Worm (Caenorhabditis elegans) whole organism, early embryonic: ENCODE measurements around the gene mig-13.
A peak's percentile ranks its signal among the peaks of the same experiment; 100 is the strongest.

Experiments used
- aly-1 ChIP-seq: sonication (generic microtip); optimal IDR thresholded peaks from 2 replicates; lab custom pipeline; 2016; ENCODE audit warnings: missing genetic modification characterization, missing compliant biosample characterization
- hnd-1 ChIP-seq: sonication (generic microtip); optimal IDR thresholded peaks from 2 replicates; lab custom pipeline; 2016; ENCODE audit warnings: missing genetic modification characterization, missing compliant biosample characterization

The mig-13 gene

DNA sequence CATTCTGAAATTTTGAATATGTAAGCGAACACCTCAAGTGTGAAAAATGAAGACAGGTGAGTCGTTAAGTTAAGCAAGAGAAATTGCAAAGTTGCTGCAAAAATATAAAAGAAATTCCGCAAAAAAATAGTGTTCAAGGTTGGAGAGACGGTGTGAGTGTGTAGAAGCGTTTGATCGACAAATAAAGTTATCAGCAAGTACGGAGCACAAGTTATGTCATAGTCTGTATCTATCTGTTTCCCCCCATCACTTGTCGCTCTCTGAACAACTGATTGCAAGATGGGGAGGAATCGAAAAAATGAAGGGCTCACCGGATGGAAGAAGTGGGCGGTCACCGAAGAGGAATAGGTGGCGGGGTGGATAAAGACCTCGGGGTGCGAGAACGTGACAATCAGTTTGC is 50.8 kb downstream of the mig-13 start, which contains the start of gene lon-2:
Gene lon-2 (minus strand): TSS at position 4 of the 400 bp plus-strand sequence.
- TF ChIP-seq hnd-1 (tag; lab: Kevin White, UChicago) (no peak), aly-1 (tag; lab: Kevin White, UChicago) (peak; percentile 19)
